Fruit fly (Drosophila melanogaster) whole organism, pupa: ENCODE results near the gene slmo.

Experiments used
- CG15710 ChIP-seq: fragments of 200-800 bp; sonication (Bioruptor generic); optimal IDR thresholded peaks from 2 replicates; lab custom pipeline; 2018; ENCODE audit warnings: missing biosample characterization, mild to moderate bottlenecking, missing genetic modification characterization, moderate library complexity
- D1 ChIP-seq: fragments of 200-800 bp; sonication (Bioruptor generic); optimal IDR thresholded peaks from 2 replicates; lab custom pipeline; 2018; ENCODE audit warnings: missing biosample characterization, mild to moderate bottlenecking, missing genetic modification characterization, moderate library complexity
- Ets98B ChIP-seq: fragments of 200-800 bp; sonication (Bioruptor generic); IDR thresholded peaks from 2 replicates; pipeline ENCODE4 v1.3.6; 2022; ENCODE audit warnings: missing biosample characterization, missing genetic modification characterization
- Snoo ChIP-seq: fragments of 200-800 bp; sonication (Bioruptor generic); optimal IDR thresholded peaks from 3 replicates; lab custom pipeline; 2017; ENCODE audit warnings: missing biosample characterization, mild to moderate bottlenecking, missing genetic modification characterization, inconsistent platforms
- fd96Ca ChIP-seq: fragments of 200-800 bp; sonication (Bioruptor generic); IDR thresholded peaks from 3 replicates; pipeline ENCODE4 v1.3.6; 2022; ENCODE audit warnings: missing biosample characterization, missing genetic modification characterization

DNA sequence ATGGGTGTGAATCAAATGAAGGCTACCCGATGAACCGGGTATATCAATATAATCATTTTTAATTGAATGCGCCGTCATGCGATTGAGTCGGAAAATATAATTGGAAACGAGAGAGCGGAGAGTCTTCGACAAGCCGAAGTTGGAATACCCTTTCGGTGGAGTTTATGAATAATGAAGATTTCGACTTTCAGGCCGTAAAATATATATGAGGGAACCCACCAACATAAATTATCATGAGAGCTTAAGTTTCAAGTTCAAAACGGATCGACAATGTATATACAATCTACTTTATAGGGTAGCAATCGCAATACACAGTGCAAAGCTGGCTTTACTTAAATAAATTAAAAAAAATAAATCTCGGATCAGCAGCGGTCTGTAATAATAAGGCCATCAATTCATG is 16.7 kb downstream of the slmo start:
- TF ChIP-seq Ets98B (peak; percentile 69), D1 (tag; lab: Kevin White, UChicago) (no peak), Snoo (tag; lab: Kevin White, UChicago) (no peak), fd96Ca (GFP tag; lab: Robert Waterston, UW) (peak; percentile 28; the same call in 1 of the 3 replicates), CG15710 (peak; percentile 56)
